Worm (Caenorhabditis elegans): Measurements from ENCODE around the gene nlp-76.

DNA sequence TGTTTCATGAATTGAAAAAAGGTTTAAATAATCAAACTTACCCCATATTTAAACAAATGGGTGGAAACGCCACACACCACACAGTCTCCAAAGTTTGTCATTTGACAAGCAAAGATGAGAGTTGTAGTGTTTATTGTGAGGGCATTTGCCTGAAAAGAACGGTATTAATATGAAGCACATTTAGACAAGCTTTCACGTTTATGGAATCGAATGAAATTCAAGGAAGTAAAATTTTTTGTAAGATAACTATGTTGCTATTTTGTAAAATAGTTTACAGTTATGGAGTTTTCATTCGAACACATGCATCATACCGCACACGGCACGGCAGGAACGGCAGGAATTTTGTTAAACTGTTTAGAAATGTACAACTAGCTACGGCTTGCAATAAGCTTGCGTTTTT lies 41.0 kb upstream of the nlp-76 start, which contains the start of gene nhr-272:
- TF ChIP-seq ztf-11 (tag; optimal IDR thresholded peaks at IDR 0.05) (no peak), elt-1 (tag; optimal IDR thresholded peaks at IDR 0.05) (no peak), mdl-1 (tag; optimal IDR thresholded peaks at IDR 0.05) (no peak), unc-62 (GFP tag; optimal IDR thresholded peaks at IDR 0.05) (no peak)

All from whole organism, L3 larva.